Fruit fly (Drosophila melanogaster) whole organism, embryonic: ENCODE results near the gene Unr.

ENCODE experiments used
- CG10979 ChIP-seq: fragments of 200-800 bp; sonication (Bioruptor generic); optimal IDR thresholded peaks from 2 replicates; lab custom pipeline; 2018; ENCODE audit warnings: missing biosample characterization, mild to moderate bottlenecking, missing genetic modification characterization, moderate library complexity
- CG18011 ChIP-seq: fragments of 200-800 bp; sonication (Bioruptor generic); optimal IDR thresholded peaks from 2 replicates; lab custom pipeline; 2017; ENCODE audit warnings: missing biosample characterization, missing genetic modification characterization, mild to moderate bottlenecking, moderate library complexity, missing genotype
- CG4282 ChIP-seq: fragments of 200-800 bp; sonication (Bioruptor generic); optimal IDR thresholded peaks from 2 replicates; lab custom pipeline; 2016; ENCODE audit warnings: missing biosample characterization, missing genetic modification characterization
- CG4360 ChIP-seq: fragments of 200-800 bp; sonication (Bioruptor generic); IDR thresholded peaks from 2 replicates; pipeline ENCODE4 v1.3.6; 2022; ENCODE audit warnings: missing biosample characterization, missing genetic modification characterization
- CrebB ChIP-seq: fragments of 200-800 bp; sonication (Bioruptor generic); optimal IDR thresholded peaks from 3 replicates; lab custom pipeline; 2018; ENCODE audit warnings: missing biosample characterization, mild to moderate bottlenecking, missing genetic modification characterization
- Gug ChIP-seq: fragments of 200-800 bp; sonication (Bioruptor generic); IDR thresholded peaks from 4 replicates; pipeline ENCODE4 v1.3.6; 2022; ENCODE audit warnings: missing biosample characterization, missing genetic modification characterization
- Hand ChIP-seq: fragments of 200-800 bp; sonication (Bioruptor generic); optimal IDR thresholded peaks from 2 replicates; lab custom pipeline; 2017; ENCODE audit warnings: mild to moderate bottlenecking, missing biosample characterization, missing genetic modification reagents, missing genetic modification characterization
- Lhr ChIP-seq: fragments of 200-800 bp; sonication (Bioruptor generic); optimal IDR thresholded peaks from 3 replicates; lab custom pipeline; 2017; ENCODE audit warnings: mild to moderate bottlenecking, missing biosample characterization, missing genetic modification reagents, missing genetic modification characterization
- Myb ChIP-seq: fragments of 200-800 bp; sonication (Bioruptor generic); optimal IDR thresholded peaks from 2 replicates; lab custom pipeline; 2016; ENCODE audit warnings: missing biosample characterization, missing genetic modification characterization

- TF ChIP-seq CrebB (tag; lab: Kevin White, UChicago) (peak; percentile 98), Myb (GFP tag; lab: Kevin White, UChicago) (peak; percentile 87), CG4360 (peak; percentile 83), Hand (GFP tag; lab: Kevin White, UChicago) (peak; percentile 97), Lhr (peak; percentile 97), CG18011 (peak; percentile 89), CG4282 (GFP tag; lab: Kevin White, UChicago) (peak; percentile 85), Gug (GFP tag; lab: Robert Waterston, UW) (peak; percentile 98), CG10979 (tag; lab: Kevin White, UChicago) (peak; percentile 99)
These were observed 15.9 kb upstream of the Unr start for dm6 chr3L:8457866-8458766.
